Fruit fly (Drosophila melanogaster) whole organism, prepupa: ENCODE data around the gene brat.

Source experiments
- Blimp-1 ChIP-seq: fragments of 200-800 bp; sonication (Bioruptor generic); optimal IDR thresholded peaks from 3 replicates; lab custom pipeline; 2017; ENCODE audit warnings: missing biosample characterization, missing genetic modification characterization, mild to moderate bottlenecking, moderate library complexity, missing genetic modification reagents
- CG10631 ChIP-seq: fragments of 200-800 bp; sonication (Bioruptor generic); optimal IDR thresholded peaks from 2 replicates; lab custom pipeline; 2016; ENCODE audit warnings: missing biosample characterization, missing genetic modification characterization
- CG11294 ChIP-seq: fragments of 200-800 bp; sonication (Bioruptor generic); IDR thresholded peaks from 2 replicates; pipeline ENCODE4 v1.3.6; 2022; ENCODE audit warnings: missing biosample characterization, missing genetic modification characterization
- CG11762 ChIP-seq: fragments of 200-800 bp; sonication (Bioruptor generic); optimal IDR thresholded peaks from 3 replicates; lab custom pipeline; 2016; ENCODE audit warnings: missing biosample characterization, missing genetic modification characterization; ENCODE audit not compliant: insufficient read depth
- CG11902 ChIP-seq: fragments of 200-800 bp; sonication (Bioruptor generic); optimal IDR thresholded peaks from 3 replicates; lab custom pipeline; 2016; ENCODE audit warnings: missing biosample characterization, missing genetic modification characterization
- CG15336 ChIP-seq: fragments of 200-800 bp; sonication (Bioruptor generic); IDR thresholded peaks from 2 replicates; pipeline ENCODE4 v1.3.6; 2022; ENCODE audit warnings: missing biosample characterization, missing genetic modification characterization
- CG1621 ChIP-seq: fragments of 200-800 bp; sonication (Bioruptor generic); optimal IDR thresholded peaks from 3 replicates; lab custom pipeline; 2018; ENCODE audit warnings: missing biosample characterization, mild to moderate bottlenecking, missing genetic modification characterization
- CG16779 ChIP-seq: fragments of 200-800 bp; sonication (Bioruptor generic); optimal IDR thresholded peaks from 3 replicates; lab custom pipeline; 2017; ENCODE audit warnings: missing biosample characterization, mild to moderate bottlenecking, missing genetic modification characterization
- CG3032 ChIP-seq: fragments of 200-800 bp; optimal IDR thresholded peaks from 2 replicates; lab custom pipeline; 2019; ENCODE audit warnings: missing biosample characterization, mild to moderate bottlenecking, missing genetic modification characterization, moderate library complexity
- CG31627 ChIP-seq: fragments of 200-800 bp; sonication (Bioruptor generic); optimal IDR thresholded peaks from 3 replicates; lab custom pipeline; 2016; ENCODE audit warnings: missing biosample characterization, missing genetic modification characterization
- CG32006 ChIP-seq: fragments of 200-800 bp; sonication (Bioruptor generic); optimal IDR thresholded peaks from 3 replicates; lab custom pipeline; 2017; ENCODE audit warnings: missing biosample characterization, mild to moderate bottlenecking, missing genetic modification characterization
- CG34406 ChIP-seq: fragments of 200-800 bp; sonication (Bioruptor generic); optimal IDR thresholded peaks from 3 replicates; lab custom pipeline; 2016; ENCODE audit warnings: missing biosample characterization, missing genetic modification characterization
- CG3919 ChIP-seq: fragments of 200-800 bp; sonication (Bioruptor generic); optimal IDR thresholded peaks from 3 replicates; lab custom pipeline; 2016; ENCODE audit warnings: missing biosample characterization, missing genetic modification characterization
- CG4318 ChIP-seq: fragments of 200-800 bp; sonication (Bioruptor generic); optimal IDR thresholded peaks from 3 replicates; lab custom pipeline; 2017; ENCODE audit warnings: missing biosample characterization, mild to moderate bottlenecking, missing genetic modification characterization
- CG6163 ChIP-seq: fragments of 200-800 bp; sonication (Bioruptor generic); IDR thresholded peaks from 3 replicates; pipeline ENCODE4 v1.3.6; 2022; ENCODE audit warnings: missing biosample characterization, missing genetic modification characterization
- CG6276 ChIP-seq: fragments of 200-800 bp; sonication (Bioruptor generic); optimal IDR thresholded peaks from 2 replicates; lab custom pipeline; 2017; ENCODE audit warnings: missing biosample characterization, mild to moderate bottlenecking, missing genetic modification characterization
- CG6792 ChIP-seq: fragments of 200-800 bp; sonication (Bioruptor generic); optimal IDR thresholded peaks from 3 replicates; lab custom pipeline; 2016; ENCODE audit warnings: missing biosample characterization, missing genetic modification characterization
- CG6854 ChIP-seq: fragments of 200-800 bp; sonication (Bioruptor generic); optimal IDR thresholded peaks from 2 replicates; lab custom pipeline; 2017; ENCODE audit warnings: missing biosample characterization, mild to moderate bottlenecking, missing genetic modification characterization
- CG7368 ChIP-seq: fragments of 200-800 bp; sonication (Bioruptor generic); optimal IDR thresholded peaks from 3 replicates; lab custom pipeline; 2016; ENCODE audit warnings: missing biosample characterization, missing genetic modification characterization
- CG8119 ChIP-seq: fragments of 200-800 bp; sonication (Bioruptor generic); IDR thresholded peaks from 3 replicates; pipeline ENCODE4 v1.3.6; 2022; ENCODE audit warnings: missing biosample characterization, missing genetic modification characterization
- CG8319 ChIP-seq: fragments of 200-800 bp; sonication (Bioruptor generic); optimal IDR thresholded peaks from 3 replicates; lab custom pipeline; 2016; ENCODE audit warnings: missing biosample characterization, missing genetic modification characterization
- CG9139 ChIP-seq: fragments of 200-800 bp; sonication (Bioruptor generic); optimal IDR thresholded peaks from 3 replicates; lab custom pipeline; 2017; ENCODE audit warnings: missing biosample characterization, mild to moderate bottlenecking, missing genetic modification characterization
- Eip75B ChIP-seq: fragments of 200-800 bp; sonication (Bioruptor generic); optimal IDR thresholded peaks from 3 replicates; lab custom pipeline; 2016; ENCODE audit warnings: missing biosample characterization, missing genetic modification characterization
- Eip93F ChIP-seq: fragments of 200-800 bp; sonication (Bioruptor generic); optimal IDR thresholded peaks from 2 replicates; lab custom pipeline; 2016; ENCODE audit warnings: missing biosample characterization, mild to moderate bottlenecking, missing genetic modification characterization
- Ets21C ChIP-seq: fragments of 200-800 bp; sonication (Bioruptor generic); optimal IDR thresholded peaks from 3 replicates; lab custom pipeline; 2016; ENCODE audit warnings: missing biosample characterization, missing genetic modification characterization
- Ets96B ChIP-seq: fragments of 200-800 bp; optimal IDR thresholded peaks from 2 replicates; lab custom pipeline; 2019; ENCODE audit warnings: missing biosample characterization, mild to moderate bottlenecking, missing genetic modification characterization, moderate library complexity
- Hr38 ChIP-seq: sonication (Bioruptor generic); optimal IDR thresholded peaks from 2 replicates; lab custom pipeline; 2016; ENCODE audit warnings: missing biosample characterization, missing genetic modification characterization
- Hr39 ChIP-seq: fragments of 200-800 bp; sonication (Bioruptor generic); optimal IDR thresholded peaks from 2 replicates; lab custom pipeline; 2016; ENCODE audit warnings: missing biosample characterization, missing genetic modification characterization
- Hr4 ChIP-seq: fragments of 200-800 bp; sonication (Bioruptor generic); optimal IDR thresholded peaks from 3 replicates; lab custom pipeline; 2016; ENCODE audit warnings: missing biosample characterization, missing genetic modification characterization
- Met ChIP-seq: fragments of 200-800 bp; sonication (Bioruptor generic); optimal IDR thresholded peaks from 3 replicates; lab custom pipeline; 2016; ENCODE audit warnings: missing biosample characterization, missing genetic modification characterization
- OdsH ChIP-seq: fragments of 200-800 bp; sonication (Bioruptor generic); optimal IDR thresholded peaks from 3 replicates; lab custom pipeline; 2016; ENCODE audit warnings: missing biosample characterization, missing genetic modification characterization
- Smox ChIP-seq: fragments of 200-800 bp; sonication (Bioruptor generic); optimal IDR thresholded peaks from 3 replicates; lab custom pipeline; 2016; ENCODE audit warnings: missing biosample characterization, missing genetic modification characterization
- Sox102F ChIP-seq: fragments of 200-800 bp; sonication (Bioruptor generic); optimal IDR thresholded peaks from 2 replicates; lab custom pipeline; 2016; ENCODE audit warnings: missing biosample characterization, mild to moderate bottlenecking, missing genetic modification characterization
- Sox14 ChIP-seq: fragments of 200-800 bp; sonication (Bioruptor generic); optimal IDR thresholded peaks from 3 replicates; lab custom pipeline; 2016; ENCODE audit warnings: missing biosample characterization, missing genetic modification characterization
- dac ChIP-seq: fragments of 200-800 bp; sonication (Bioruptor generic); optimal IDR thresholded peaks from 2 replicates; lab custom pipeline; 2017; ENCODE audit warnings: missing biosample characterization, mild to moderate bottlenecking, missing genetic modification characterization
- eg ChIP-seq: fragments of 200-800 bp; sonication (Bioruptor generic); IDR thresholded peaks from 3 replicates; pipeline ENCODE4 v1.3.6; 2022; ENCODE audit warnings: missing biosample characterization, missing genetic modification characterization
- fd59A ChIP-seq: fragments of 200-800 bp; sonication (Bioruptor generic); optimal IDR thresholded peaks from 2 replicates; lab custom pipeline; 2017; ENCODE audit warnings: missing biosample characterization, mild to moderate bottlenecking, missing genetic modification characterization, missing genetic modification reagents
- fd85E ChIP-seq: fragments of 200-800 bp; sonication (Bioruptor generic); optimal IDR thresholded peaks from 3 replicates; lab custom pipeline; 2016; ENCODE audit warnings: missing biosample characterization, missing genetic modification characterization
- fkh ChIP-seq: fragments of 200-800 bp; sonication (Bioruptor generic); optimal IDR thresholded peaks from 3 replicates; lab custom pipeline; 2017; ENCODE audit warnings: missing biosample characterization, mild to moderate bottlenecking, missing genetic modification characterization, moderate library complexity
- lz ChIP-seq: fragments of 200-800 bp; sonication (Bioruptor generic); optimal IDR thresholded peaks from 3 replicates; lab custom pipeline; 2016; ENCODE audit warnings: missing biosample characterization, missing genetic modification characterization
- net ChIP-seq: fragments of 200-800 bp; sonication (Bioruptor generic); optimal IDR thresholded peaks from 3 replicates; lab custom pipeline; 2016; ENCODE audit warnings: missing biosample characterization, missing genetic modification characterization
- pdm3 ChIP-seq: fragments of 200-800 bp; sonication (Bioruptor generic); optimal IDR thresholded peaks from 3 replicates; lab custom pipeline; 2016; ENCODE audit warnings: missing biosample characterization, missing genetic modification characterization
- spab ChIP-seq: fragments of 200-800 bp; sonication (Bioruptor generic); optimal IDR thresholded peaks from 2 replicates; lab custom pipeline; 2017; ENCODE audit warnings: missing biosample characterization, mild to moderate bottlenecking, missing genetic modification characterization, missing genetic modification reagents
- ss ChIP-seq, 2 experiments: fragments of 200-800 bp; sonication (Bioruptor generic); optimal IDR thresholded peaks; 2 replicates in 1 of 2; 3 replicates in 1 of 2; lab custom pipeline; 2017 to 2018; ENCODE audit warnings: mild to moderate bottlenecking in 2 of 2, missing biosample characterization in 2 of 2, missing genetic modification characterization in 2 of 2, moderate library complexity in 1 of 2
- svp ChIP-seq: fragments of 200-800 bp; sonication (Bioruptor generic); peaks from one replicate; lab custom pipeline; 2016; ENCODE audit warnings: missing biosample characterization, missing genetic modification characterization
- topi ChIP-seq: fragments of 200-800 bp; sonication (Bioruptor generic); optimal IDR thresholded peaks from 3 replicates; lab custom pipeline; 2016; ENCODE audit warnings: missing biosample characterization, missing genetic modification characterization
- vri ChIP-seq: fragments of 200-800 bp; sonication (Bioruptor generic); optimal IDR thresholded peaks from 3 replicates; lab custom pipeline; 2016; ENCODE audit warnings: missing biosample characterization, mild to moderate bottlenecking, missing genetic modification characterization

Gene brat

DNA sequence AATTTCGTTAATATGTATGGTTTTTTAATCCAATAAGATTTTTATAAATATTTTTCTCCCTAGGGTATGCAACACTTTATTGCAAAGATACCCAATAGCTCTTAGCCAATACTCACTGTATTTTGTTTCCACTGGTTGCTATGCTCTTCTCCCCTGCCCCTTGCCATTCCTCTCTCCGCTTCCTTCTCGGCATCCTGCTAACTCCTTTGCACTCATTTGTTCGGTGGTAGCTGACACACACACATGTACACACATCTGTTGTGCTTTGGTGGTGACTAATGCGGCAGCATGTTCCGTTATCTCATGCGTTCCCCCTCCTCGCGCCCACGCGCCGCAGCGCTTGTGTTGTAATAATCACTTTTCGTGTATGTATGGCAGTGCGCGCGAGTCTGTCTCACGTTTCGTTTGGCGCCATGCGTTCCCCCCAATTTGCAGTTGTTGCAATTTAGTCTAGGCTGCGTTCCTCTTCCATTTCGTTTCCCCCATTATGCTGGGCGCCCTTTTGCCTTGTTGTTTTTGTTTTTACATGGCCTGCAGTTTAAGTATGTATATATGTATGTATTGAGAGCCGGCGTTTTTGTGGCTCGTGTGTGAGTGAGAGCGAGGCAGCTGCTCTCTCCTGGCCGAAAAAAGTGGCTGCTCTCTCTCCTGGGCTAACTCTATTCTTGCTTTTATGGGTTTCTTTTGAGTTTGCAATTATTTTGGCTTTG is 1.4 kb downstream of the brat start, which contains the start of gene Polr1D (continued):
- peak; percentile 14 for TF ChIP-seq Eip75B (GFP tag; lab: Kevin White, UChicago)
- TF ChIP-seq Ets21C (GFP tag; lab: Kevin White, UChicago), result no peak
- no peak for TF ChIP-seq dac (GFP tag; lab: Kevin White, UChicago)
- TF ChIP-seq Eip93F, result no peak
- peak; percentile 41; the same call in 1 of the 3 replicates for TF ChIP-seq CG6163
- peak; percentile 51 for TF ChIP-seq CG3919 (GFP tag; lab: Kevin White, UChicago)
- TF ChIP-seq Ets96B, result peak; percentile 54
- peak; percentile 47 for TF ChIP-seq CG6854 (GFP tag; lab: Kevin White, UChicago)
- peak; percentile 49 for TF ChIP-seq OdsH (GFP tag; lab: Kevin White, UChicago)
- no peak for TF ChIP-seq Hr39 (GFP tag; lab: Kevin White, UChicago)
- peak; percentile 39 for TF ChIP-seq CG34406 (GFP tag; lab: Kevin White, UChicago)
- TF ChIP-seq fd85E (GFP tag; lab: Kevin White, UChicago), result no peak
- TF ChIP-seq topi (GFP tag; lab: Kevin White, UChicago), result peak; percentile 48
- TF ChIP-seq eg (GFP tag; lab: Robert Waterston, UW), result peak; percentile 11; the same call in 1 of the 3 replicates
- TF ChIP-seq CG15336, result no peak
- no peak for TF ChIP-seq CG9139 (GFP tag; lab: Kevin White, UChicago)
- TF ChIP-seq CG11762 (GFP tag; lab: Kevin White, UChicago), result no peak
- TF ChIP-seq Sox102F (GFP tag; lab: Kevin White, UChicago), result no peak
- no peak for TF ChIP-seq pdm3 (GFP tag; lab: Kevin White, UChicago)
- TF ChIP-seq CG6792 (GFP tag; lab: Kevin White, UChicago), result peak; percentile 14
- TF ChIP-seq lz (GFP tag; lab: Kevin White, UChicago), result peak; percentile 2
- no peak for TF ChIP-seq CG4318
- TF ChIP-seq CG32006 (GFP tag; lab: Kevin White, UChicago), result peak; percentile 38
- peak; percentile 48 for TF ChIP-seq Smox (GFP tag; lab: Kevin White, UChicago)
- no peak for TF ChIP-seq Hr38 (GFP tag; lab: Kevin White, UChicago)
- peak; percentile 95 for TF ChIP-seq vri
- TF ChIP-seq CG8319 (GFP tag; lab: Kevin White, UChicago), result no peak
- peak; percentile 26 for TF ChIP-seq CG11902 (GFP tag; lab: Kevin White, UChicago)
- no peak for TF ChIP-seq CG3032
- TF ChIP-seq ss (GFP tag; optimal IDR thresholded peaks at IDR 0.05; lab: Kevin White, UChicago), result peak; percentile 26 to 71
- TF ChIP-seq CG16779, result no peak
- TF ChIP-seq CG8119 (GFP tag; lab: Robert Waterston, UW), result 0 out of 3 replicates have a peak, but pooled peaks have one; percentile 30
- peak; percentile 55 for TF ChIP-seq CG10631 (GFP tag; lab: Kevin White, UChicago)
- no peak for TF ChIP-seq CG31627 (GFP tag; lab: Kevin White, UChicago)
- TF ChIP-seq, all 60 proteins: peak for 34

DNA sequence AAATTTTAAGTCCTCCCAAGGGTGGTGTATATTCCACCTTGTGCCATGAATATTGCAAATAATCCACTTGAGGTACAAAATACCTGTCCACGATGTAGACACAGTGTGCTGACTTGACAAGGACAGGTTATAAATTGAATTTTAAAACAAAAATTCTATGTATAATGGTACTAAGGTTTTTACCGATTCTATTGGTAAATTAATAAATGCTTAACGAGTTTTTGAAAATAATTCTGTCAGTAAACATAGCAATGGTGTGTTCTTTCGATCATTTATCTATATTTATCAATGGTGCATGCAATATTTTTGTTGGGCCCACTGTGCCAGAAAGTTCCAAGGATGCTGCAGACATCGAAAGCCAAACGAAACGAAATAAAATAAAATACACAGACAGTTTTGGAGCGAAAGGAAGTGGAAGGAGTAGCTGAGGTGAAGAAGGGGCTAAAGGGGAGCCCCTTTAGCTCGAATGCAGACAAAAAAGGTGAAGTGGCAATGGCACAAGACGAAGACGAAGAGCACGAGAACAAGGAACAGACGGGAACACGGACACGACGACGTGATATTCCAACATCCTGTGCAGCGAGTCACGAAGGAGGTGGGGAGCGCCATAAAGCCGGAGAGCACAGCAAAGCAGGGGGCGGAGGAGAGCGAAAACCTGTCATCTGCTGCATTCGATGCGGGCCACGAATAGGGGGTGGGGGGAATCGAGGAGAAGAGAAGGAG is 2.5 kb downstream of the brat start:
- peak; percentile 85 for TF ChIP-seq pdm3 (GFP tag; lab: Kevin White, UChicago)
- TF ChIP-seq CG6276 (GFP tag; lab: Kevin White, UChicago), result no peak
- no peak for TF ChIP-seq fkh (GFP tag; lab: Kevin White, UChicago)
- no peak for TF ChIP-seq CG11294 (GFP tag; lab: Robert Waterston, UW)
- peak; percentile 91 for TF ChIP-seq Met
- TF ChIP-seq CG1621 (tag; lab: Kevin White, UChicago), result peak; percentile 80
- peak; percentile 92 for TF ChIP-seq svp (GFP tag; lab: Kevin White, UChicago)
- TF ChIP-seq Hr4 (GFP tag; lab: Kevin White, UChicago), result peak; percentile 57
- TF ChIP-seq Blimp-1 (GFP tag; lab: Kevin White, UChicago), result no peak
- TF ChIP-seq eg (GFP tag; lab: Robert Waterston, UW), result no peak
- peak; percentile 75 for TF ChIP-seq CG11762 (GFP tag; lab: Kevin White, UChicago)
- TF ChIP-seq CG34406 (GFP tag; lab: Kevin White, UChicago), result peak; percentile 83
- TF ChIP-seq fd59A, result peak; percentile 74
- peak; percentile 69 for TF ChIP-seq CG11902 (GFP tag; lab: Kevin White, UChicago)
- peak; percentile 61 for TF ChIP-seq CG7368 (GFP tag; lab: Kevin White, UChicago)
- TF ChIP-seq CG9139 (GFP tag; lab: Kevin White, UChicago), result peak; percentile 41
- peak; percentile 74 for TF ChIP-seq spab (GFP tag; lab: Kevin White, UChicago)
- peak; percentile 85 for TF ChIP-seq Sox14 (GFP tag; lab: Kevin White, UChicago)
- TF ChIP-seq CG31627 (GFP tag; lab: Kevin White, UChicago), result peak; percentile 88
- TF ChIP-seq CG32006 (GFP tag; lab: Kevin White, UChicago), result peak; percentile 54
- peak; percentile 46 for TF ChIP-seq CG4318
- peak; percentile 64 for TF ChIP-seq net (GFP tag; lab: Kevin White, UChicago)
